Worm (Caenorhabditis elegans): ENCODE measurements around the gene cid-1.

The cid-1 gene

ce11 chrIII:5203310-5203709 lies 29.6 kb downstream of the cid-1 start:
- TF ChIP-seq flt-1 (GFP tag; IDR thresholded peaks at IDR 0.05) (no peak), ztf-29 (GFP tag; IDR thresholded peaks at IDR 0.05) (no peak), T22C8.4 (GFP tag; IDR thresholded peaks at IDR 0.05) (no peak), ztf-23 (GFP tag; IDR thresholded peaks at IDR 0.05) (no peak)

- TF ChIP-seq cog-1 (tag; optimal IDR thresholded peaks at IDR 0.05) (no peak), ref-1 (GFP tag; conservative IDR thresholded peaks at IDR 0.05) (no peak), ztf-23 (GFP tag; IDR thresholded peaks at IDR 0.05) (no peak), klf-2 (GFP tag; conservative IDR thresholded peaks at IDR 0.05) (no peak), flt-1 (GFP tag; IDR thresholded peaks at IDR 0.05) (no peak), med-1 (GFP tag; optimal IDR thresholded peaks at IDR 0.05; ENCODE audit: insufficient read depth) (no peak), tab-1 (GFP tag; IDR thresholded peaks at IDR 0.05) (no peak), ztf-29 (GFP tag; IDR thresholded peaks at IDR 0.05) (no peak)
These were observed 33.2 kb downstream of the cid-1 start, which contains the start of gene morc-1 for ce11 chrIII:5206861-5207414. TSS of gene morc-1 (minus strand) at chrIII:5206911.

ce11 chrIII:5208992-5209391 lies 35.3 kb downstream of the cid-1 start, which contains the start of gene syx-16:
TSS of gene syx-16 (minus strand) at chrIII:5209109.
- no peak for TF ChIP-seq T22C8.4 (GFP tag; IDR thresholded peaks at IDR 0.05)
- TF ChIP-seq cog-1 (tag; optimal IDR thresholded peaks at IDR 0.05), result no peak
- TF ChIP-seq ztf-29 (GFP tag; IDR thresholded peaks at IDR 0.05), result no peak
- TF ChIP-seq flt-1 (GFP tag; IDR thresholded peaks at IDR 0.05), result no peak
- TF ChIP-seq ztf-23 (GFP tag; IDR thresholded peaks at IDR 0.05), result no peak
- no peak for TF ChIP-seq klf-2 (GFP tag; conservative IDR thresholded peaks at IDR 0.05)
- TF ChIP-seq tab-1 (GFP tag; IDR thresholded peaks at IDR 0.05), result no peak
- TF ChIP-seq med-1 (GFP tag; optimal IDR thresholded peaks at IDR 0.05; ENCODE audit: insufficient read depth), result no peak
- TF ChIP-seq ref-1 (GFP tag; conservative IDR thresholded peaks at IDR 0.05), result no peak

ce11 chrIII:5210269-5210668 lies 36.5 kb downstream of the cid-1 start:
- TF ChIP-seq T22C8.4 (GFP tag; IDR thresholded peaks at IDR 0.05) (no peak), ref-1 (GFP tag; conservative IDR thresholded peaks at IDR 0.05) (no peak), med-1 (GFP tag; optimal IDR thresholded peaks at IDR 0.05; ENCODE audit: insufficient read depth) (no peak), ztf-23 (GFP tag; IDR thresholded peaks at IDR 0.05) (no peak), flt-1 (GFP tag; IDR thresholded peaks at IDR 0.05) (no peak), cog-1 (tag; optimal IDR thresholded peaks at IDR 0.05) (no peak), tab-1 (GFP tag; IDR thresholded peaks at IDR 0.05) (no peak), ztf-29 (GFP tag; IDR thresholded peaks at IDR 0.05) (no peak), klf-2 (GFP tag; conservative IDR thresholded peaks at IDR 0.05) (no peak)

ce11 chrIII:5211137-5211648 lies 37.5 kb downstream of the cid-1 start:
- TF ChIP-seq ztf-29 (GFP tag; IDR thresholded peaks at IDR 0.05) (peak; percentile 42; the same call in 1 of the 2 replicates), klf-2 (GFP tag; conservative IDR thresholded peaks at IDR 0.05) (peak; percentile 75), med-1 (GFP tag; optimal IDR thresholded peaks at IDR 0.05; ENCODE audit: insufficient read depth) (peak; percentile 12), flt-1 (GFP tag; IDR thresholded peaks at IDR 0.05) (peak; percentile 80; the same call in 1 of the 2 replicates), ztf-23 (GFP tag; IDR thresholded peaks at IDR 0.05) (peak; percentile 78), tab-1 (GFP tag; IDR thresholded peaks at IDR 0.05) (peak; percentile 88), ref-1 (GFP tag; conservative IDR thresholded peaks at IDR 0.05) (peak; percentile 65; the same call in 1 of the 2 replicates)

- TF ChIP-seq ztf-23 (GFP tag; IDR thresholded peaks at IDR 0.05) (no peak), klf-2 (GFP tag; conservative IDR thresholded peaks at IDR 0.05) (no peak), flt-1 (GFP tag; IDR thresholded peaks at IDR 0.05) (no peak), cog-1 (tag; optimal IDR thresholded peaks at IDR 0.05) (no peak), med-1 (GFP tag; optimal IDR thresholded peaks at IDR 0.05; ENCODE audit: insufficient read depth) (no peak), ztf-29 (GFP tag; IDR thresholded peaks at IDR 0.05) (no peak), tab-1 (GFP tag; IDR thresholded peaks at IDR 0.05) (no peak), ref-1 (GFP tag; conservative IDR thresholded peaks at IDR 0.05) (no peak), T22C8.4 (GFP tag; IDR thresholded peaks at IDR 0.05) (no peak)
These were observed 40.4 kb downstream of the cid-1 start for ce11 chrIII:5214162-5214561.

ce11 chrIII:5215375-5215774 lies 41.7 kb downstream of the cid-1 start, which contains the start of gene ZC155.4:
TSS of gene ZC155.4 (minus strand) at chrIII:5215475.
- no peak for TF ChIP-seq med-1 (GFP tag; optimal IDR thresholded peaks at IDR 0.05; ENCODE audit: insufficient read depth)

ce11 chrIII:5217511-5217910 lies 43.8 kb downstream of the cid-1 start, which contains the start of gene cutl-19:
TSS of gene cutl-19 (minus strand) at chrIII:5217611.
- no peak for TF ChIP-seq cog-1 (tag; optimal IDR thresholded peaks at IDR 0.05)
- TF ChIP-seq flt-1 (GFP tag; IDR thresholded peaks at IDR 0.05), result no peak
- TF ChIP-seq ztf-29 (GFP tag; IDR thresholded peaks at IDR 0.05), result no peak
- no peak for TF ChIP-seq klf-2 (GFP tag; conservative IDR thresholded peaks at IDR 0.05)

ce11 chrIII:5218687-5219086 lies 45.0 kb downstream of the cid-1 start, which contains the start of gene ZC155.2:
TSS of gene ZC155.2 (plus strand) at chrIII:5218987.
- TF ChIP-seq klf-2 (GFP tag; conservative IDR thresholded peaks at IDR 0.05) (no peak), med-1 (GFP tag; optimal IDR thresholded peaks at IDR 0.05; ENCODE audit: insufficient read depth) (no peak), tab-1 (GFP tag; IDR thresholded peaks at IDR 0.05) (no peak), T22C8.4 (GFP tag; IDR thresholded peaks at IDR 0.05) (no peak), cog-1 (tag; optimal IDR thresholded peaks at IDR 0.05) (no peak), ref-1 (GFP tag; conservative IDR thresholded peaks at IDR 0.05) (no peak), ztf-23 (GFP tag; IDR thresholded peaks at IDR 0.05) (no peak), ztf-29 (GFP tag; IDR thresholded peaks at IDR 0.05) (no peak), flt-1 (GFP tag; IDR thresholded peaks at IDR 0.05) (no peak)

- TF ChIP-seq klf-2 (GFP tag; conservative IDR thresholded peaks at IDR 0.05), result no peak
- TF ChIP-seq ref-1 (GFP tag; conservative IDR thresholded peaks at IDR 0.05), result no peak
- no peak for TF ChIP-seq ztf-29 (GFP tag; IDR thresholded peaks at IDR 0.05)
- TF ChIP-seq flt-1 (GFP tag; IDR thresholded peaks at IDR 0.05), result no peak
- TF ChIP-seq T22C8.4 (GFP tag; IDR thresholded peaks at IDR 0.05), result no peak
- TF ChIP-seq med-1 (GFP tag; optimal IDR thresholded peaks at IDR 0.05; ENCODE audit: insufficient read depth), result no peak
- TF ChIP-seq tab-1 (GFP tag; IDR thresholded peaks at IDR 0.05), result no peak
- TF ChIP-seq ztf-23 (GFP tag; IDR thresholded peaks at IDR 0.05), result no peak
- TF ChIP-seq cog-1 (tag; optimal IDR thresholded peaks at IDR 0.05), result no peak
These were observed 48.1 kb downstream of the cid-1 start for ce11 chrIII:5221820-5222219.
